Worm (Caenorhabditis elegans): ENCODE results near the gene F36D3.4.

ce11 chrV:16494359-16494758 is 23.2 kb downstream of the F36D3.4 start, which contains the start of gene comt-2:
- TF ChIP-seq tbx-37 (GFP tag; conservative IDR thresholded peaks at IDR 0.05) (no peak), pes-1 (GFP tag; IDR thresholded peaks at IDR 0.05) (no peak), ama-1 (optimal IDR thresholded peaks at IDR 0.05) (no peak)

Data from whole organism, early embryonic.